Worm (Caenorhabditis elegans): ENCODE measurements around the gene C05D11.1.

Gene C05D11.1

DNA sequence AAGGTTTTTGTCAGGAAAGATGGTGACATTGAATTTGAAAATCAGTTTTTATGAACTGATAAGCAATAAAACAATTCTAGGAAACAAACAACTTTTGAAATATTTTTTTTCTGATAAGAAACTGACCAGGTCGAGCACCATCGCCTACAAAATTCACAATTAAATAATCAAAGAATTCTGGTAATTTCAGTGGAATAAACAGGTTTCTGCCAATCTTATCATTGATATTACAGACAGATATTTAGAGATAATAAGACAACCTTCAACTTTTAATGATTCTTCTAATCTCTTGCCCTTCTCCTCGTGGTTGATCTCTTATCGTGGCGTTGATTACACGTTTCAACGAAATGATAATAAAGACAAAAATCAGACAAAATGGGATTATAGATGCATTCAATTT, 40.0 kb upstream of the C05D11.1 start (continued):
- TF ChIP-seq nhr-84 (tag; optimal IDR thresholded peaks at IDR 0.05) (no peak), mef-2 (tag; optimal IDR thresholded peaks at IDR 0.05) (no peak), lsy-2 (tag; optimal IDR thresholded peaks at IDR 0.05) (no peak), C34B4.2 (tag; optimal IDR thresholded peaks at IDR 0.05) (no peak), elt-3 (tag; optimal IDR thresholded peaks at IDR 0.05) (peak; percentile 79 to 99 (median 89)), pax-3 (tag; optimal IDR thresholded peaks at IDR 0.05) (no peak), lin-13 (GFP tag; optimal IDR thresholded peaks at IDR 0.05) (no peak), unc-130 (tag; optimal IDR thresholded peaks at IDR 0.05) (no peak), jun-1 (tag; optimal IDR thresholded peaks at IDR 0.05) (peak; percentile 27), mdl-1 (tag; optimal IDR thresholded peaks at IDR 0.05) (no peak), skn-1 (tag; optimal IDR thresholded peaks at IDR 0.05) (no peak), nhr-237 (tag; optimal IDR thresholded peaks at IDR 0.05) (no peak), fkh-4 (tag; optimal IDR thresholded peaks at IDR 0.05; ENCODE audit: borderline replicate concordance) (no peak), rnt-1 (tag; optimal IDR thresholded peaks at IDR 0.05) (no peak), dsc-1 (tag; optimal IDR thresholded peaks at IDR 0.05) (no peak), hlh-4 (tag; optimal IDR thresholded peaks at IDR 0.05) (no peak), Y116A8C.19 (tag; optimal IDR thresholded peaks at IDR 0.05; ENCODE audit: borderline replicate concordance) (no peak), zag-1 (tag; optimal IDR thresholded peaks at IDR 0.05) (no peak), ets-5 (GFP tag; IDR thresholded peaks at IDR 0.05) (no peak), alr-1 (tag; optimal IDR thresholded peaks at IDR 0.05; ENCODE audit: borderline replicate concordance) (no peak), pqm-1 (tag; optimal IDR thresholded peaks at IDR 0.05) (peak; percentile 23), fos-1 (tag; optimal IDR thresholded peaks at IDR 0.05) (no peak), egl-13 (tag; optimal IDR thresholded peaks at IDR 0.05) (no peak), C04F5.9 (tag; optimal IDR thresholded peaks at IDR 0.05) (no peak), unc-62 (GFP tag; optimal IDR thresholded peaks at IDR 0.05) (no peak), nhr-77 (tag; optimal IDR thresholded peaks at IDR 0.05) (no peak), ceh-63 (GFP tag; optimal IDR thresholded peaks at IDR 0.05) (no peak), aha-1 (tag; optimal IDR thresholded peaks at IDR 0.05) (no peak), nhr-76 (tag; optimal IDR thresholded peaks at IDR 0.05) (no peak), ceh-90 (tag; optimal IDR thresholded peaks at IDR 0.05) (no peak), hpl-2 (GFP tag; optimal IDR thresholded peaks at IDR 0.05) (no peak)

DNA sequence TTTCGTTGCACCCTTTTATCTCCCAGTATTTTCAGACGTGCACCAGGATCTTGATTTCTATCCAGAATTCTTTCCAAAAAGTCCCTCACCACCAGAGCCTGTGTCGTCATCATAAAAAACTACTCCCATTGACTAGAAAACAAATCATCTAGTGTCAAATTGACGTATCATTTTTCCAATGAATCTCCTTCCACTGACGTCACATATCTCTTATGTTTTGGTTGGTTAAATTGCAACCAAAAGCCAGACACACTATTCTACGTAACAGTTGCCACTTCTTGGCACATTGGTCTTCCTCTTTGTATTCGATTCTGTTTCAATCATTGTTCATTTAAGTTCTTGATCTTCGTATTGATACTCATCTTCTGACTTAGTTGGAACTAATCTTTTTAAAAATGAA, 38.3 kb upstream of the C05D11.1 start:
- no peak for TF ChIP-seq nhr-84 (tag; optimal IDR thresholded peaks at IDR 0.05)
- TF ChIP-seq tbx-2 (tag; optimal IDR thresholded peaks at IDR 0.05) = peak; percentile 16
- peak in 1 of 2 experiments; percentile 15 for TF ChIP-seq efl-1 (optimal IDR thresholded peaks at IDR 0.05)
- TF ChIP-seq efl-1 (GFP tag; optimal IDR thresholded peaks at IDR 0.05 in 1 of 2) = no peak
- TF ChIP-seq lin-39 (tag; optimal IDR thresholded peaks at IDR 0.05) = peak; percentile 54
- peak; percentile 29 to 40 for TF ChIP-seq lsy-2 (tag; optimal IDR thresholded peaks at IDR 0.05)
- peak; percentile 57 for TF ChIP-seq lin-14 (GFP tag; optimal IDR thresholded peaks at IDR 0.05)
- no peak for TF ChIP-seq C04F5.9 (tag; optimal IDR thresholded peaks at IDR 0.05)
- TF ChIP-seq xbp-1 (tag; optimal IDR thresholded peaks at IDR 0.05) = peak; percentile 13
- peak; percentile 69 for TF ChIP-seq rnt-1 (tag; optimal IDR thresholded peaks at IDR 0.05)
- TF ChIP-seq nhr-71 (tag; optimal IDR thresholded peaks at IDR 0.05) = peak; percentile 89
- TF ChIP-seq nhr-19 (GFP tag; conservative IDR thresholded peaks at IDR 0.05) = peak; percentile 65
- TF ChIP-seq snu-23 (GFP tag; optimal IDR thresholded peaks at IDR 0.05) = peak; percentile 40
- no peak for TF ChIP-seq alr-1 (tag; optimal IDR thresholded peaks at IDR 0.05; ENCODE audit: borderline replicate concordance)

DNA sequence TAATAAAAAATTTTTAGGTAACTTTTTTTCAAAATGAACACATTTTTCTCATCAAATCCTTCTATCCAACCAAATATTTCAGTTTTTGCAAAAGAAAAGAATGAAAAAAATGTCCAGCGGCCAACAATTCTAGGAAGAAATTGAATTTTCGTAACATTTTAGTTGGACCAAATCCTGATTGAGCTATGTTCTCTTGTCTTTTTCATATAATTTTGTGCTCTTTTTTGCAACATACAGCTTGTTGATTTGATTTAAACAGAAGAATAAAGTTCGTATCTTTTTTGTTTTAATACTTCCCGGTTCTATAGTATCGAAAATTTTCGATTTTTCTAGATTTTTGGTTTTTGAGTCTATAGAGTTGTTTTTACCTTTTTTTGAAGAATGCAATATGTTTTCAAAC, 37.0 kb upstream of the C05D11.1 start:
- TF ChIP-seq zip-4 (GFP tag; optimal IDR thresholded peaks at IDR 0.05) (no peak), dpl-1 (GFP tag; optimal IDR thresholded peaks at IDR 0.05) (no peak), hpl-2 (GFP tag; optimal IDR thresholded peaks at IDR 0.05) (no peak), skn-1 (tag; optimal IDR thresholded peaks at IDR 0.05) (no peak), elt-3 (tag; optimal IDR thresholded peaks at IDR 0.05) (no peak), blmp-1 (tag; optimal IDR thresholded peaks at IDR 0.05) (no peak), lin-39 (tag; optimal IDR thresholded peaks at IDR 0.05) (no peak), hlh-4 (tag; optimal IDR thresholded peaks at IDR 0.05) (no peak), snpc-4 (tag; optimal IDR thresholded peaks at IDR 0.05) (no peak), ama-1 (optimal IDR thresholded peaks at IDR 0.05) (no peak), nhr-20 (tag; optimal IDR thresholded peaks at IDR 0.05) (no peak), ceh-88 (GFP tag; IDR thresholded peaks at IDR 0.05) (no peak), lin-14 (GFP tag; optimal IDR thresholded peaks at IDR 0.05) (peak; percentile 42), C16A3.4 (tag; optimal IDR thresholded peaks at IDR 0.05) (no peak), unc-86 (tag; optimal IDR thresholded peaks at IDR 0.05) (no peak), fkh-4 (tag; optimal IDR thresholded peaks at IDR 0.05; ENCODE audit: borderline replicate concordance) (no peak), zag-1 (tag; optimal IDR thresholded peaks at IDR 0.05) (peak; percentile 29), fkh-10 (GFP tag; optimal IDR thresholded peaks at IDR 0.05) (peak; percentile 35), lir-3 (tag; optimal IDR thresholded peaks at IDR 0.05; ENCODE audit: poor library complexity) (no peak), ceh-82 (tag; optimal IDR thresholded peaks at IDR 0.05) (no peak)

Data from whole organism, L1 larva.